Fruit fly (Drosophila melanogaster) whole organism: ENCODE results near the gene GC1.

Experiments
- CG8478 ChIP-seq: fragments of >200 bp; optimal IDR thresholded peaks from 2 replicates; lab custom pipeline; 2018; ENCODE audit warnings: inconsistent platforms
- EcR ChIP-seq, 2 experiments: fragments of >200 bp; optimal IDR thresholded peaks; 2 replicates each; lab custom pipeline; 2017; ENCODE audit warnings: missing biosample characterization in 2 of 2, missing genetic modification characterization in 2 of 2, missing genetic modification reagents in 2 of 2
- pan ChIP-seq: fragments of >200 bp; optimal IDR thresholded peaks from 2 replicates; lab custom pipeline; 2017
- psq ChIP-seq: fragments of >200 bp; optimal IDR thresholded peaks from 2 replicates; lab custom pipeline; 2017
- usp ChIP-seq: fragments of >200 bp; optimal IDR thresholded peaks from 2 replicates; lab custom pipeline; 2017; ENCODE audit warnings: missing biosample characterization, missing genetic modification characterization, mixed read lengths

DNA sequence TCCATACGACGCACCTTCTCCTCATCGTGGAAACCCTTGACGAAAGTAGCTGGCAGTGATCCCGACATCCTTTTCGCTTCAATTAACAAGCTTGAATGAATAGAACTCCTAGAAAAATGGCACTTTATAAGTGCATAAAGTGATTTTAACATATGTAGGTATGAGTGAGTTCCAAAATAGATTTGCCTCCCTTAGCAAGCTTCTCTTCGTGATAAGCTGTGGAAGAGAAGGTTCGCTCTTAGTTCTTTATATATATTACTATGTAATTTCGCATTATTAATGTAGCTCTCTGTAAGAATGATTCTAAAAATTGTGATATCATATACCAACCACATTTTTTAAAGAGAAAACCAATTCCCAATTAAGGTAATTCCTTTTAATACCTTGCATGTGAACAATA, 16.9 kb downstream of the GC1 start, which contains the start of gene CG3397:
- TF ChIP-seq pan (lab: Kevin White, UChicago) (no peak), psq (no peak), usp (GFP tag; lab: Kevin White, UChicago) (no peak), CG8478 (no peak), EcR (GFP tag; optimal IDR thresholded peaks at IDR 0.05; lab: Kevin White, UChicago) (no peak)
